Worm (Caenorhabditis elegans) whole organism, late embryonic: ENCODE data around the gene daf-14.

Experiments used
- F13H6.1 ChIP-seq: sonication (generic microtip); optimal IDR thresholded peaks from 2 replicates; lab custom pipeline; 2016; ENCODE audit warnings: missing genetic modification characterization, missing compliant biosample characterization
- ama-1 ChIP-seq: fragments of 150-350 bp; optimal IDR thresholded peaks from 2 replicates; lab custom pipeline; 2014
- ceh-48 ChIP-seq: sonication (generic microtip); optimal IDR thresholded peaks from 2 replicates; lab custom pipeline; 2016; ENCODE audit warnings: missing genetic modification characterization, inconsistent platforms, missing compliant biosample characterization
- ceh-9 ChIP-seq: sonication (generic microtip); optimal IDR thresholded peaks from 2 replicates; lab custom pipeline; 2016; ENCODE audit warnings: mild to moderate bottlenecking, missing genetic modification characterization, inconsistent platforms, missing compliant biosample characterization
- fkh-10 ChIP-seq: fragments of 150-350 bp; optimal IDR thresholded peaks from 2 replicates; lab custom pipeline; 2014; ENCODE audit warnings: missing biosample characterization, missing genetic modification reagents, missing genetic modification characterization
- hlh-13 ChIP-seq: fragments of 200-800 bp; sonication (Bioruptor generic); optimal IDR thresholded peaks from 2 replicates; lab custom pipeline; 2018; ENCODE audit warnings: mild to moderate bottlenecking, missing genetic modification characterization, missing compliant biosample characterization
- hlh-15 ChIP-seq: sonication (generic microtip); optimal IDR thresholded peaks from 2 replicates; lab custom pipeline; 2016; ENCODE audit warnings: missing genetic modification characterization, missing compliant biosample characterization
- pag-3 ChIP-seq: sonication (generic microtip); optimal IDR thresholded peaks from 2 replicates; lab custom pipeline; 2016; ENCODE audit warnings: missing compliant biosample characterization, missing genetic modification characterization, borderline replicate concordance
- rnt-1 ChIP-seq: sonication (generic microtip); optimal IDR thresholded peaks from 2 replicates; lab custom pipeline; 2016; ENCODE audit warnings: missing genetic modification characterization, missing compliant biosample characterization
- tbx-2 ChIP-seq: sonication (generic microtip); optimal IDR thresholded peaks from 2 replicates; lab custom pipeline; 2016; ENCODE audit warnings: missing genetic modification characterization, missing compliant biosample characterization

- TF ChIP-seq pag-3 (tag; lab: Kevin White, UChicago): no peak
- no peak for TF ChIP-seq tbx-2 (tag; lab: Kevin White, UChicago)
- TF ChIP-seq rnt-1 (tag; lab: Kevin White, UChicago): no peak
- TF ChIP-seq ceh-48 (tag; lab: Kevin White, UChicago): no peak
- no peak for TF ChIP-seq ama-1
- TF ChIP-seq F13H6.1 (tag; lab: Kevin White, UChicago): no peak
- TF ChIP-seq hlh-13 (GFP tag; lab: Kevin White, UChicago): no peak
- no peak for TF ChIP-seq fkh-10
- no peak for TF ChIP-seq ceh-9 (tag; lab: Kevin White, UChicago)
- no peak for TF ChIP-seq hlh-15 (tag; lab: Kevin White, UChicago)
These were observed 18.9 kb downstream of the daf-14 start, which contains the start of the genes nspd-7 and Y43C5A.2 for ce11 chrIV:10269137-10269933.
